Worm (Caenorhabditis elegans): ENCODE data around the gene nhr-272.
A peak's percentile ranks its signal among the peaks of the same experiment; 100 is the strongest.

Gene nhr-272

ce11 chrX:12665799-12666198 is 38.8 kb downstream of the nhr-272 start:
- TF ChIP-seq skn-1 (tag; optimal IDR thresholded peaks at IDR 0.05) (no peak), nhr-129 (tag; optimal IDR thresholded peaks at IDR 0.05) (peak; percentile 33), ama-1 (optimal IDR thresholded peaks at IDR 0.05) (peak; percentile 37), ceh-16 (tag; optimal IDR thresholded peaks at IDR 0.05) (no peak), egl-27 (tag; optimal IDR thresholded peaks at IDR 0.05) (no peak)

DNA sequence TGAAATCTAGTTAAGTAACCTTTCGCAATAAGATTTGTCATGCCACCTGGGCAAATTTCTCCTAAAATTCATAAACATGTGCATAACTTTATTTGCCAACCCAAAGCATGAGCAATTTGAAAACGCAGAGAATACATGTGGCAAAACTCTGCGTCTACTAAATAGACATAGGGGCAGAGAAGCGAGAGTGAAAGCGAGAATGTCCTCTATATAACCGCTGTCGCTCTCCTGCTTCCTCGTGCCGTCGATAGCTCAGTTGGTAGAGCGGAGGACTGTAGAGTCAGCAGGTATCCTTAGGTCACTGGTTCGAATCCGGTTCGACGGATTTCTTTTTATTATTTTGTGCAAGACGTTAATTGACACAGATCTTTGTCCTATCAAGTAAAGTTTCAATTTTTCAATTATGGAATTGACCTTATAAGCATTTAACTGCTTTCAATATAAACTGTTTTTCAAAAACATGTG is 39.6 kb downstream of the nhr-272 start:
- no peak for TF ChIP-seq nhr-12 (tag; optimal IDR thresholded peaks at IDR 0.05)
- TF ChIP-seq R02D3.7 (tag; optimal IDR thresholded peaks at IDR 0.05), result no peak
- TF ChIP-seq nhr-129 (tag; optimal IDR thresholded peaks at IDR 0.05), result peak; percentile 88
- peak in 1 of 2 experiments; percentile 51 for TF ChIP-seq lsy-2 (tag; optimal IDR thresholded peaks at IDR 0.05)
- TF ChIP-seq nhr-25 (tag; optimal IDR thresholded peaks at IDR 0.05), result peak; percentile 4
- TF ChIP-seq ceh-82 (tag; optimal IDR thresholded peaks at IDR 0.05), result no peak
- peak; percentile 19 for TF ChIP-seq C34F6.9 (tag; optimal IDR thresholded peaks at IDR 0.05)
- peak; percentile 67 for TF ChIP-seq sma-3 (GFP tag; optimal IDR thresholded peaks at IDR 0.05)
- TF ChIP-seq nhr-10 (tag; optimal IDR thresholded peaks at IDR 0.05), result no peak
- TF ChIP-seq crh-2 (tag; optimal IDR thresholded peaks at IDR 0.05), result peak; percentile 57
- peak; percentile 74 for TF ChIP-seq ama-1 (optimal IDR thresholded peaks at IDR 0.05)
- TF ChIP-seq snpc-4 (tag; optimal IDR thresholded peaks at IDR 0.05), result peak; percentile 50
- peak; percentile 25 for TF ChIP-seq zag-1 (tag; optimal IDR thresholded peaks at IDR 0.05)
- TF ChIP-seq mab-5 (tag; optimal IDR thresholded peaks at IDR 0.05), result peak; percentile 22
- no peak for TF ChIP-seq aly-2 (tag; optimal IDR thresholded peaks at IDR 0.05)
- no peak for TF ChIP-seq unc-39 (tag; optimal IDR thresholded peaks at IDR 0.05)
- no peak for TF ChIP-seq lin-39 (tag; optimal IDR thresholded peaks at IDR 0.05)
- TF ChIP-seq mdl-1 (tag; optimal IDR thresholded peaks at IDR 0.05), result peak; percentile 11 to 48
- no peak for TF ChIP-seq nhr-77 (tag; optimal IDR thresholded peaks at IDR 0.05)
- no peak for TF ChIP-seq alr-1 (tag; optimal IDR thresholded peaks at IDR 0.05)
- TF ChIP-seq unc-62 (GFP tag; optimal IDR thresholded peaks at IDR 0.05), result no peak
- no peak for TF ChIP-seq nhr-237 (tag; optimal IDR thresholded peaks at IDR 0.05)
- no peak for TF ChIP-seq mbf-1 (tag; optimal IDR thresholded peaks at IDR 0.05)
- peak; percentile 81 for TF ChIP-seq F13H6.1 (tag; optimal IDR thresholded peaks at IDR 0.05)
- no peak for TF ChIP-seq elt-3 (tag; optimal IDR thresholded peaks at IDR 0.05)
- peak; percentile 88 for TF ChIP-seq sma-9 (GFP tag; optimal IDR thresholded peaks at IDR 0.05)
- TF ChIP-seq sma-9 (tag; optimal IDR thresholded peaks at IDR 0.05), result no peak
- TF ChIP-seq nhr-23 (tag; optimal IDR thresholded peaks at IDR 0.05), result no peak
- TF ChIP-seq nhr-21 (tag; optimal IDR thresholded peaks at IDR 0.05), result peak; percentile 73
- TF ChIP-seq lin-11 (tag; optimal IDR thresholded peaks at IDR 0.05), result peak; percentile 60
- TF ChIP-seq dmd-4 (tag; optimal IDR thresholded peaks at IDR 0.05), result no peak
- no peak for TF ChIP-seq ztf-11 (tag; optimal IDR thresholded peaks at IDR 0.05)
- TF ChIP-seq ceh-16 (tag; optimal IDR thresholded peaks at IDR 0.05), result no peak
- peak; percentile 45 for TF ChIP-seq nhr-6 (tag; optimal IDR thresholded peaks at IDR 0.05)
- TF ChIP-seq blmp-1 (tag; optimal IDR thresholded peaks at IDR 0.05; ENCODE audit: insufficient read depth), result peak; percentile 37
- peak; percentile 63 for TF ChIP-seq unc-55 (GFP tag; optimal IDR thresholded peaks at IDR 0.05)
- TF ChIP-seq lin-13 (GFP tag; optimal IDR thresholded peaks at IDR 0.05), result peak; percentile 80
- TF ChIP-seq ztf-4 (tag; optimal IDR thresholded peaks at IDR 0.05), result no peak
- peak; percentile 48 for TF ChIP-seq gmeb-1 (tag; optimal IDR thresholded peaks at IDR 0.05)
- TF ChIP-seq sem-4 (tag; optimal IDR thresholded peaks at IDR 0.05), result peak; percentile 40
- no peak for TF ChIP-seq ZK546.5 (tag; optimal IDR thresholded peaks at IDR 0.05)
- peak; percentile 84 for TF ChIP-seq Y55F3AM.14 (GFP tag; optimal IDR thresholded peaks at IDR 0.05)
- TF ChIP-seq elt-1 (tag; optimal IDR thresholded peaks at IDR 0.05), result no peak
- no peak for TF ChIP-seq skn-1 (tag; optimal IDR thresholded peaks at IDR 0.05)
- no peak for TF ChIP-seq ztf-1 (GFP tag; conservative IDR thresholded peaks at IDR 0.05)
- peak; percentile 72 for TF ChIP-seq fos-1 (tag; optimal IDR thresholded peaks at IDR 0.05)
- peak; percentile 35 for TF ChIP-seq egl-27 (tag; optimal IDR thresholded peaks at IDR 0.05)
- peak; percentile 10 for TF ChIP-seq nhr-11 (tag; optimal IDR thresholded peaks at IDR 0.05)
- no peak for TF ChIP-seq peb-1 (tag; optimal IDR thresholded peaks at IDR 0.05)

All from whole organism, L2 larva.